Worm (Caenorhabditis elegans) whole organism, L1 larva: ENCODE measurements around the gene ctg-2.

Experiments used
- aha-1 ChIP-seq: fragments of 150-350 bp; optimal IDR thresholded peaks from 2 replicates; lab custom pipeline; 2014; ENCODE audit warnings: missing biosample characterization, missing genetic modification characterization
- ama-1 ChIP-seq: fragments of 150-350 bp; optimal IDR thresholded peaks from 2 replicates; lab custom pipeline; 2014
- ceh-82 ChIP-seq, 3 experiments: fragments of 150-350 bp in 1 of 3; sonication (generic microtip) in 2 of 3; optimal IDR thresholded peaks; 2 replicates each; lab custom pipeline; 2014 to 2017; ENCODE audit warnings: missing biosample characterization in 3 of 3, missing genetic modification characterization in 3 of 3
- elt-2 ChIP-seq: sonication (generic microtip); optimal IDR thresholded peaks from 2 replicates; lab custom pipeline; 2016; ENCODE audit warnings: missing genetic modification characterization, mild to moderate bottlenecking, inconsistent platforms, missing compliant biosample characterization, missing genetic modification reagents
- elt-3 ChIP-seq, 6 experiments: fragments of 150-350 bp in 1 of 6; sonication (generic microtip); optimal IDR thresholded peaks; 2 replicates each; lab custom pipeline; 2017 to 2018; ENCODE audit warnings: missing biosample characterization in 6 of 6, missing genetic modification characterization in 6 of 6, inconsistent platforms in 1 of 6
- jun-1 ChIP-seq: fragments of 150-350 bp; optimal IDR thresholded peaks from 2 replicates; lab custom pipeline; 2014; ENCODE audit warnings: missing biosample characterization, missing genetic modification reagents, missing genetic modification characterization
- lir-3 ChIP-seq: sonication (generic microtip); optimal IDR thresholded peaks from 2 replicates; lab custom pipeline; 2016; ENCODE audit warnings: mild to moderate bottlenecking, missing genetic modification characterization, moderate library complexity, missing compliant biosample characterization; ENCODE audit not compliant: poor library complexity
- lsy-2 ChIP-seq, 2 experiments: fragments of 150-350 bp; optimal IDR thresholded peaks; 2 replicates each; lab custom pipeline; 2014; ENCODE audit warnings: missing biosample characterization in 2 of 2, missing genetic modification characterization in 2 of 2
- nhr-77 ChIP-seq: fragments of 150-350 bp; optimal IDR thresholded peaks from 2 replicates; lab custom pipeline; 2014; ENCODE audit warnings: missing biosample characterization, missing genetic modification characterization
- nhr-85 ChIP-seq: sonication (generic microtip); peaks from one replicate; lab custom pipeline; 2016; ENCODE audit warnings: missing genetic modification characterization, inconsistent platforms, missing compliant biosample characterization
- zag-1 ChIP-seq: fragments of 150-350 bp; optimal IDR thresholded peaks from 2 replicates; lab custom pipeline; 2014; ENCODE audit warnings: missing biosample characterization, missing genetic modification characterization
- ztf-4 ChIP-seq: fragments of 150-350 bp; optimal IDR thresholded peaks from 2 replicates; lab custom pipeline; 2014; ENCODE audit warnings: missing biosample characterization, missing genetic modification characterization

ce11 chrII:8471139-8471538 lies 43.7 kb upstream of the ctg-2 start, which contains the start of gene M05D6.8:
- TF ChIP-seq lsy-2 (tag; optimal IDR thresholded peaks at IDR 0.05; lab: Kevin White, UChicago) (no peak), ztf-4 (tag; lab: Kevin White, UChicago) (no peak), nhr-77 (tag; lab: Kevin White, UChicago) (no peak), ama-1 (lab: Kevin White, UChicago) (no peak), elt-3 (tag; optimal IDR thresholded peaks at IDR 0.05; lab: Kevin White, UChicago) (no peak), zag-1 (tag; lab: Kevin White, UChicago) (no peak), ceh-82 (tag; optimal IDR thresholded peaks at IDR 0.05; lab: Kevin White, UChicago) (no peak), lir-3 (tag; lab: Kevin White, UChicago) (no peak), nhr-85 (tag; lab: Kevin White, UChicago) (no peak), jun-1 (tag; lab: Kevin White, UChicago) (no peak), elt-2 (tag; lab: Kevin White, UChicago) (no peak), aha-1 (no peak)
